Worm (Caenorhabditis elegans) whole organism, early embryonic: ENCODE data around the gene Y24D9A.7.

Source experiments
- B0310.2 ChIP-seq: sonication (generic microtip); optimal IDR thresholded peaks from 2 replicates; lab custom pipeline; 2016; ENCODE audit warnings: mild to moderate bottlenecking, missing genetic modification characterization, missing compliant biosample characterization
- F13C5.2 ChIP-seq: sonication (generic microtip); optimal IDR thresholded peaks from 2 replicates; lab custom pipeline; 2017; ENCODE audit warnings: mild to moderate bottlenecking, missing genetic modification characterization, inconsistent platforms, missing compliant biosample characterization
- aly-1 ChIP-seq: sonication (generic microtip); optimal IDR thresholded peaks from 2 replicates; lab custom pipeline; 2016; ENCODE audit warnings: missing genetic modification characterization, missing compliant biosample characterization
- ama-1 ChIP-seq: fragments of 150-350 bp; optimal IDR thresholded peaks from 2 replicates; lab custom pipeline; 2014
- ceh-13 ChIP-seq: fragments of 200-800 bp; sonication (Bioruptor generic); optimal IDR thresholded peaks from 2 replicates; lab custom pipeline; 2018; ENCODE audit warnings: mild to moderate bottlenecking, missing genetic modification characterization, missing compliant biosample characterization
- ceh-36 ChIP-seq: sonication (generic microtip); optimal IDR thresholded peaks from 2 replicates; lab custom pipeline; 2016; ENCODE audit warnings: missing genetic modification characterization, inconsistent platforms, missing compliant biosample characterization
- ets-7 ChIP-seq: sonication (generic microtip); optimal IDR thresholded peaks from 2 replicates; lab custom pipeline; 2016; ENCODE audit warnings: missing genotype, missing genetic modification characterization, missing compliant biosample characterization
- flt-1 ChIP-seq: fragments of 200-800 bp; sonication (Bioruptor generic); IDR thresholded peaks from 2 replicates; pipeline ENCODE4 v1.3.6; 2022; ENCODE audit warnings: missing genetic modification characterization, missing compliant biosample characterization
- hmbx-1 ChIP-seq: sonication (generic microtip); optimal IDR thresholded peaks from 2 replicates; lab custom pipeline; 2016; ENCODE audit warnings: mild to moderate bottlenecking, missing genetic modification characterization, missing compliant biosample characterization
- hmg-4 ChIP-seq: fragments of 200-800 bp; sonication (Bioruptor generic); optimal IDR thresholded peaks from 2 replicates; lab custom pipeline; 2018; ENCODE audit warnings: mild to moderate bottlenecking, missing genetic modification characterization, missing compliant biosample characterization
- hnd-1 ChIP-seq: sonication (generic microtip); optimal IDR thresholded peaks from 2 replicates; lab custom pipeline; 2016; ENCODE audit warnings: missing genetic modification characterization, missing compliant biosample characterization
- pes-1 ChIP-seq: fragments of 200-800 bp; sonication (Bioruptor generic); IDR thresholded peaks from 2 replicates; pipeline ENCODE4 v1.3.6; 2022; ENCODE audit warnings: missing genetic modification reagents, missing genetic modification characterization, missing compliant biosample characterization
- scrt-1 ChIP-seq: fragments of 200-800 bp; sonication (Bioruptor generic); IDR thresholded peaks from 2 replicates; pipeline ENCODE4 v1.3.6; 2022; ENCODE audit warnings: missing genetic modification characterization, missing compliant biosample characterization
- sea-1 ChIP-seq: fragments of 200-800 bp; sonication (Bioruptor generic); conservative IDR thresholded peaks from 2 replicates; pipeline ENCODE4 v1.3.6; 2022; ENCODE audit warnings: missing genetic modification characterization, missing compliant biosample characterization
- tbx-11 ChIP-seq: fragments of 200-800 bp; sonication (Bioruptor generic); IDR thresholded peaks from 2 replicates; pipeline ENCODE4 v1.3.6; 2022; ENCODE audit warnings: missing genetic modification characterization, missing compliant biosample characterization
- tbx-37 ChIP-seq: fragments of 200-800 bp; sonication (Bioruptor generic); conservative IDR thresholded peaks from 2 replicates; pipeline ENCODE4 v1.3.6; 2022; ENCODE audit warnings: missing genetic modification reagents, missing genetic modification characterization, missing compliant biosample characterization
- tra-4 ChIP-seq: sonication (generic microtip); optimal IDR thresholded peaks from 2 replicates; lab custom pipeline; 2017; ENCODE audit warnings: missing genetic modification characterization, missing compliant biosample characterization

Gene Y24D9A.7

ce11 chrIV:4422029-4422428 lies 17.1 kb upstream of the Y24D9A.7 start, which contains the start of gene clec-175:
clec-175 (plus strand) TSS chrIV:4422329.
- TF ChIP-seq tra-4 (tag; lab: Kevin White, UChicago) (no peak), tbx-11 (GFP tag; lab: Robert Waterston, UW) (no peak), ama-1 (lab: Kevin White, UChicago) (no peak), sea-1 (GFP tag; lab: Robert Waterston, UW) (no peak), flt-1 (no peak), ceh-36 (tag; lab: Kevin White, UChicago) (no peak), B0310.2 (no peak)

ce11 chrIV:4413114-4413513 lies 8.1 kb upstream of the Y24D9A.7 start:
- TF ChIP-seq hmg-4 (no peak), hmbx-1 (tag; lab: Kevin White, UChicago) (no peak), tbx-37 (GFP tag; lab: Robert Waterston, UW) (no peak), scrt-1 (GFP tag; lab: Robert Waterston, UW) (no peak), aly-1 (tag; lab: Kevin White, UChicago) (no peak), sea-1 (GFP tag; lab: Robert Waterston, UW) (no peak), B0310.2 (no peak), ets-7 (tag; lab: Kevin White, UChicago) (no peak), flt-1 (no peak), ceh-13 (GFP tag; lab: Kevin White, UChicago) (no peak), ama-1 (lab: Kevin White, UChicago) (no peak), ceh-36 (tag; lab: Kevin White, UChicago) (no peak), tra-4 (tag; lab: Kevin White, UChicago) (no peak), F13C5.2 (tag; lab: Kevin White, UChicago) (no peak), pes-1 (GFP tag; lab: Robert Waterston, UW) (no peak), tbx-11 (GFP tag; lab: Robert Waterston, UW) (no peak), hnd-1 (tag; lab: Kevin White, UChicago) (no peak)

- TF ChIP-seq sea-1 (GFP tag; lab: Robert Waterston, UW) (no peak), scrt-1 (GFP tag; lab: Robert Waterston, UW) (0 out of 2 replicates have a peak, but pooled peaks have one; percentile 5), ama-1 (lab: Kevin White, UChicago) (no peak)
Observed at ce11 chrIV:4411948-4412335, 7.0 kb upstream of the Y24D9A.7 start.

- TF ChIP-seq hmg-4 (no peak), ceh-36 (tag; lab: Kevin White, UChicago) (no peak), hnd-1 (tag; lab: Kevin White, UChicago) (no peak), tbx-11 (GFP tag; lab: Robert Waterston, UW) (no peak), scrt-1 (GFP tag; lab: Robert Waterston, UW) (no peak)
Observed at ce11 chrIV:4411311-4411947, 6.5 kb upstream of the Y24D9A.7 start.

- TF ChIP-seq pes-1 (GFP tag; lab: Robert Waterston, UW), result no peak
- no peak for TF ChIP-seq aly-1 (tag; lab: Kevin White, UChicago)
- TF ChIP-seq B0310.2, result no peak
- TF ChIP-seq ets-7 (tag; lab: Kevin White, UChicago), result no peak
- no peak for TF ChIP-seq hmg-4
- TF ChIP-seq hmbx-1 (tag; lab: Kevin White, UChicago), result no peak
- TF ChIP-seq hnd-1 (tag; lab: Kevin White, UChicago), result no peak
- no peak for TF ChIP-seq tra-4 (tag; lab: Kevin White, UChicago)
- TF ChIP-seq flt-1, result no peak
- TF ChIP-seq ceh-13 (GFP tag; lab: Kevin White, UChicago), result no peak
- no peak for TF ChIP-seq scrt-1 (GFP tag; lab: Robert Waterston, UW)
- no peak for TF ChIP-seq tbx-11 (GFP tag; lab: Robert Waterston, UW)
- TF ChIP-seq sea-1 (GFP tag; lab: Robert Waterston, UW), result no peak
Observed at ce11 chrIV:4410526-4410925, 5.6 kb upstream of the Y24D9A.7 start.

DNA sequence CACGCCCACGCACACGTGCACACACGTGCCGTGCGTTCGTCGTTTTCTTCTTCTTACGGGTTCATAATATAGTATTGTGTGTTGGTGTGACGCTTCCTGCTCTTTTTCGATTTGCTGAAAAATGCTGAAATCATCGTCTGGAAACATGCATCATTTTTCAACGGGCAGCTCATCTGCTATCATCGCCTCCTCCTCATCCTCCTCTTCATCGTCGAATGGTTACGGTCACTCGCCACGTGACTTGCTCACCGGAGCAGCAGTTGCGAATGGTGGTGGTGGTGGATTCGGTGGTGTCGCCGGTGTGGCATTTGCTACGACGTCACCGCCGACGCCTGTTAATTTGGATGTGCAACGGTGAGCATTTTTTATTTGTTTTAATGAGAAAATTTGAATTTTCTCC lies 3.7 kb upstream of the Y24D9A.7 start:
- TF ChIP-seq ceh-13 (GFP tag; lab: Kevin White, UChicago), result no peak
- no peak for TF ChIP-seq hnd-1 (tag; lab: Kevin White, UChicago)
- no peak for TF ChIP-seq ets-7 (tag; lab: Kevin White, UChicago)
- no peak for TF ChIP-seq tbx-37 (GFP tag; lab: Robert Waterston, UW)
- no peak for TF ChIP-seq ama-1 (lab: Kevin White, UChicago)
- no peak for TF ChIP-seq sea-1 (GFP tag; lab: Robert Waterston, UW)
- no peak for TF ChIP-seq B0310.2
- TF ChIP-seq aly-1 (tag; lab: Kevin White, UChicago), result no peak
- TF ChIP-seq flt-1, result no peak
- no peak for TF ChIP-seq tra-4 (tag; lab: Kevin White, UChicago)
- TF ChIP-seq ceh-36 (tag; lab: Kevin White, UChicago), result no peak
- no peak for TF ChIP-seq scrt-1 (GFP tag; lab: Robert Waterston, UW)
- no peak for TF ChIP-seq tbx-11 (GFP tag; lab: Robert Waterston, UW)

DNA sequence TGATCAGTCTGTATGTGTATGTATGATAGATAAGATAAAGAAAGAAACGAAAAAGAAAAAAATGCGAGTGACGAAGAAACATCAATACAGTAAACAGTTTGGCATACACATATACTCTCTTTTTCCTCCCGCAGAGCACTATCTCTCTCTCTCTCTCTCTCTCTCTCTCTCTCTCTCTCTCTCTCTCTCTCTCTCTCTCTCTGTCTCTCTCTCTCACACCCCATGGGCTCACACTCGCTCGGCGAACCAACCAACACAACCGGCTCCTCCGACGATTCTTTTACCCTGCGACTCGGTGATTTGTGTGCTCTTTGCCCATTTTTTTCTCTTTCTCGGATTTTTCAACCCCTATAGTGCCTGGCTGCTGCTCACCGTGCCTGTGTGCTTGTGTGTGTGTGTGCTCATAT lies 2.1 kb upstream of the Y24D9A.7 start:
- 0 out of 2 replicates have a peak, but pooled peaks have one; percentile 43 for TF ChIP-seq sea-1 (GFP tag; lab: Robert Waterston, UW)
- TF ChIP-seq hnd-1 (tag; lab: Kevin White, UChicago), result no peak

- TF ChIP-seq F13C5.2 (tag; lab: Kevin White, UChicago) (peak; percentile 71), tbx-11 (GFP tag; lab: Robert Waterston, UW) (0 out of 2 replicates have a peak, but pooled peaks have one; percentile 33), tra-4 (tag; lab: Kevin White, UChicago) (no peak)
Observed at ce11 chrIV:4406054-4406539, 1.1 kb upstream of the Y24D9A.7 start.
